Fruit fly (Drosophila melanogaster) whole organism, pupa: ENCODE results near the gene CG32551.
A peak's percentile ranks its signal among the peaks of the same experiment; 100 is the strongest.

Source experiments
- CG10348 ChIP-seq: fragments of 200-800 bp; sonication (Bioruptor generic); IDR thresholded peaks from 2 replicates; pipeline ENCODE4 v1.3.6; 2022; ENCODE audit warnings: missing biosample characterization, missing genetic modification characterization
- CG12605 ChIP-seq: fragments of 200-800 bp; sonication (Bioruptor generic); IDR thresholded peaks from 2 replicates; pipeline ENCODE4 v1.3.6; 2022; ENCODE audit warnings: missing biosample characterization, missing genetic modification characterization
- CG13204 ChIP-seq: fragments of 200-800 bp; sonication (Bioruptor generic); optimal IDR thresholded peaks from 2 replicates; lab custom pipeline; 2018; ENCODE audit warnings: missing biosample characterization, mild to moderate bottlenecking, missing genetic modification characterization, moderate library complexity
- CG14655 ChIP-seq: fragments of 200-800 bp; sonication (Bioruptor generic); optimal IDR thresholded peaks from 3 replicates; lab custom pipeline; 2017; ENCODE audit warnings: mild to moderate bottlenecking, missing biosample characterization, missing genetic modification reagents, missing genetic modification characterization
- CG15710 ChIP-seq: fragments of 200-800 bp; sonication (Bioruptor generic); optimal IDR thresholded peaks from 2 replicates; lab custom pipeline; 2018; ENCODE audit warnings: missing biosample characterization, mild to moderate bottlenecking, missing genetic modification characterization, moderate library complexity
- CG17806 ChIP-seq: fragments of 200-800 bp; sonication (Bioruptor generic); optimal IDR thresholded peaks from 2 replicates; lab custom pipeline; 2018; ENCODE audit warnings: missing biosample characterization, mild to moderate bottlenecking, missing genetic modification characterization, moderate library complexity
- CG32121 ChIP-seq: fragments of 200-800 bp; sonication (Bioruptor generic); IDR thresholded peaks from 2 replicates; pipeline ENCODE4 v1.3.6; 2022; ENCODE audit warnings: missing biosample characterization, missing genetic modification characterization
- CG34367 ChIP-seq: fragments of 200-800 bp; sonication (Bioruptor generic); optimal IDR thresholded peaks from 2 replicates; lab custom pipeline; 2018; ENCODE audit warnings: missing biosample characterization, mild to moderate bottlenecking, missing genetic modification characterization
- CG4496 ChIP-seq: fragments of 200-800 bp; sonication (Bioruptor generic); IDR thresholded peaks from 3 replicates; pipeline ENCODE4 v1.3.6; 2022; ENCODE audit warnings: missing biosample characterization, missing genetic modification characterization
- CG8159 ChIP-seq: fragments of 200-800 bp; sonication (Bioruptor generic); optimal IDR thresholded peaks from 3 replicates; lab custom pipeline; 2018; ENCODE audit warnings: missing biosample characterization, mild to moderate bottlenecking, missing genetic modification characterization, moderate library complexity
- CG8301 ChIP-seq: fragments of 200-800 bp; sonication (Bioruptor generic); optimal IDR thresholded peaks from 2 replicates; lab custom pipeline; 2018; ENCODE audit warnings: missing biosample characterization, mild to moderate bottlenecking, missing genetic modification characterization
- CG9948 ChIP-seq: fragments of 200-800 bp; sonication (Bioruptor generic); optimal IDR thresholded peaks from 2 replicates; lab custom pipeline; 2018; ENCODE audit warnings: missing biosample characterization, mild to moderate bottlenecking, missing genetic modification characterization, moderate library complexity
- D1 ChIP-seq: fragments of 200-800 bp; sonication (Bioruptor generic); optimal IDR thresholded peaks from 2 replicates; lab custom pipeline; 2018; ENCODE audit warnings: missing biosample characterization, mild to moderate bottlenecking, missing genetic modification characterization, moderate library complexity
- EcR ChIP-seq: fragments of 200-800 bp; sonication (Bioruptor generic); optimal IDR thresholded peaks from 3 replicates; lab custom pipeline; 2019; ENCODE audit warnings: missing biosample characterization, missing genetic modification characterization, mild to moderate bottlenecking, moderate library complexity, missing genetic modification reagents
- Ets98B ChIP-seq: fragments of 200-800 bp; sonication (Bioruptor generic); IDR thresholded peaks from 2 replicates; pipeline ENCODE4 v1.3.6; 2022; ENCODE audit warnings: missing biosample characterization, missing genetic modification characterization
- Pif1A ChIP-seq: fragments of 200-800 bp; sonication (Bioruptor generic); optimal IDR thresholded peaks from 3 replicates; lab custom pipeline; 2016; ENCODE audit warnings: missing biosample characterization, missing genetic modification characterization
- Pif1B ChIP-seq: fragments of 200-800 bp; sonication (Bioruptor generic); optimal IDR thresholded peaks from 3 replicates; lab custom pipeline; 2016; ENCODE audit warnings: missing biosample characterization, missing genetic modification characterization
- Snoo ChIP-seq: fragments of 200-800 bp; sonication (Bioruptor generic); optimal IDR thresholded peaks from 3 replicates; lab custom pipeline; 2017; ENCODE audit warnings: missing biosample characterization, mild to moderate bottlenecking, missing genetic modification characterization, inconsistent platforms
- fd96Ca ChIP-seq: fragments of 200-800 bp; sonication (Bioruptor generic); IDR thresholded peaks from 3 replicates; pipeline ENCODE4 v1.3.6; 2022; ENCODE audit warnings: missing biosample characterization, missing genetic modification characterization
- gl ChIP-seq: fragments of 200-800 bp; sonication (Bioruptor generic); optimal IDR thresholded peaks from 2 replicates; lab custom pipeline; 2018; ENCODE audit warnings: missing biosample characterization, mild to moderate bottlenecking, missing genetic modification characterization
- rn ChIP-seq: fragments of 200-800 bp; sonication (Bioruptor generic); IDR thresholded peaks from 2 replicates; pipeline ENCODE4 v1.3.6; 2022; ENCODE audit warnings: missing biosample characterization, missing genetic modification characterization

The CG32551 gene

DNA sequence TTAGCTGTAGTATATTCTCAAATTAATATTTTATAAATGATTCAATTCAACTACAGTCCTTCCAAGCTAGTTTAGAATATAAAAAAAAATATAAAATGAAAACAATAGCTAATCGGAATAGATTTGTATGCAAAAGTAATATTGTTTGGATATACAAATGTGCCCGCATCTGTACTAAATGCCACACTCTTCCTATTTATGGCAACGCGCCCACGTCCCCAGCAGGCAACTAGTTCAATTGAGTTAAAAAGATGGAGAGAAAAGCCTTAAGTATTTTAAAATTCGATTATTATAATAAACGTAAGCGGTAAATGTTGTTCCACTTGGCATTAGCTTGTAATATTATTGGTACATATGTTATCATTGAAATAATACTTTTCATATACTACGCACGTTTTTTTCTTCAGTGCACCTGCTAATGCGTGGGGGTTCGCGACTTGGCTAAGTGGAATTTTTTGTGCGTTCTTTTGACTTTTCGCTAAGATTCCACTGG is 33.1 kb upstream of the CG32551 start:
- peak; percentile 55 for TF ChIP-seq CG8301 (tag; lab: Kevin White, UChicago)
- TF ChIP-seq CG15710 = no peak
- peak; percentile 42; the same call in 1 of the 2 replicates for TF ChIP-seq CG12605 (GFP tag; lab: Robert Waterston, UW)
- peak; percentile 67 for TF ChIP-seq CG32121 (GFP tag; lab: Robert Waterston, UW)
- peak; percentile 32 for TF ChIP-seq Pif1B (GFP tag; lab: Kevin White, UChicago)
- TF ChIP-seq D1 (tag; lab: Kevin White, UChicago) = no peak
- peak; percentile 40; the same call in 1 of the 2 replicates for TF ChIP-seq Ets98B
- peak; percentile 62 for TF ChIP-seq fd96Ca
- no peak for TF ChIP-seq EcR (GFP tag; lab: Kevin White, UChicago)
- no peak for TF ChIP-seq gl (tag; lab: Kevin White, UChicago)
- TF ChIP-seq CG10348 (GFP tag; lab: Robert Waterston, UW) = peak; percentile 28; the same call in 1 of the 2 replicates
- TF ChIP-seq Snoo (tag; lab: Kevin White, UChicago) = no peak
- TF ChIP-seq CG4496 (GFP tag; lab: Robert Waterston, UW) = peak; percentile 60; the same call in 2 of the 3 replicates
- TF ChIP-seq CG14655 (GFP tag; lab: Kevin White, UChicago) = peak; percentile 71
- TF ChIP-seq Pif1A (GFP tag; lab: Kevin White, UChicago) = peak; percentile 28
- peak; percentile 25 for TF ChIP-seq CG9948 (tag; lab: Kevin White, UChicago)
- TF ChIP-seq rn (GFP tag; lab: Robert Waterston, UW) = no peak
- TF ChIP-seq CG34367 (tag; lab: Kevin White, UChicago) = peak; percentile 20
- TF ChIP-seq CG17806 (tag; lab: Kevin White, UChicago) = no peak
- TF ChIP-seq CG13204 (GFP tag; lab: Kevin White, UChicago) = no peak
- TF ChIP-seq CG8159 (tag; lab: Kevin White, UChicago) = peak; percentile 38

DNA sequence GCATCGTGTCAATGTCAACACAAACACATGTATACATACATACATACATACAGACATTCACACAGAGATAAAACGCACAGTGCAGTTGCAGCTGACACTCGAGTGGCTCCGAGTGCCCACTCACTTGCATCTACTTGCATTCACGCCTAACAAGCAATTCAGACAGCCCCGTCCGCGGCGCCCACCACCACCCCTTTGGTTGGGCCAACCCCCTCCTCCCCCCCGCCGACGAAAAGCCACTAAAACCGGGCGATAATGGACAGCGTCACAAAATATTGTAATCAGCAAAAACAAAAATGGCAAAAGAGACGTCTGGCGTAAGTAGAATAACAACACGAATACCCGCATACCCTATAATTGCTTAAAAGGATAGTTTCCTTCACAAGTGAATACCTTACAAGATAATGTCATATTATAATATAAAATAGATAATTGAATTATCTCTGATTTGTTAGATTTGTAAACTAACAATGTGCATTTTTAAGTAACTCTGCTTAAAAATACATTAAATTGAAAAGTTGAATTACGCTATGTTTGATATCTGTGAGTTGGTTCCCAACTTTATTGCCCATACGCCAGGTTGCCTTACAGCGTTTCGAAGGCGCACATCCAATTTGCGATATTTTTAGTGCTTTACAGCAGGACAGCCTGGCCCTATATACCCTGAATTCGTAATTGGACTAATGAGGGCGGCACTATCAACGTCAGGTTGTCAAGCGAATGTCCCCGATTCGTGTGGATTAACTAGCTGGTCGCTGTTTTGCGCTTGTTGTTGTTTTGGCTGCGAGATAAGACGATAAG is 31.9 kb upstream of the CG32551 start:
- TF ChIP-seq Ets98B (peak; percentile 33; the same call in 1 of the 2 replicates), CG15710 (no peak), CG32121 (GFP tag; lab: Robert Waterston, UW) (0 out of 2 replicates have a peak, but pooled peaks have one; percentile 12), Pif1A (GFP tag; lab: Kevin White, UChicago) (no peak)

dm6 chrX:18407394-18407721 is 31.3 kb upstream of the CG32551 start:
- TF ChIP-seq CG12605 (GFP tag; lab: Robert Waterston, UW) = peak; percentile 37; the same call in 1 of the 2 replicates
- TF ChIP-seq gl (tag; lab: Kevin White, UChicago) = no peak
- peak; percentile 5 for TF ChIP-seq CG8159 (tag; lab: Kevin White, UChicago)
- TF ChIP-seq EcR (GFP tag; lab: Kevin White, UChicago) = no peak
- peak; percentile 37; the same call in 1 of the 3 replicates for TF ChIP-seq CG4496 (GFP tag; lab: Robert Waterston, UW)
- no peak for TF ChIP-seq CG13204 (GFP tag; lab: Kevin White, UChicago)
- TF ChIP-seq CG9948 (tag; lab: Kevin White, UChicago) = peak; percentile 26
- peak; percentile 30 for TF ChIP-seq CG15710
- TF ChIP-seq Pif1A (GFP tag; lab: Kevin White, UChicago) = no peak
- TF ChIP-seq CG34367 (tag; lab: Kevin White, UChicago) = peak; percentile 11
- TF ChIP-seq CG8301 (tag; lab: Kevin White, UChicago) = peak; percentile 32
- peak; percentile 26 for TF ChIP-seq Ets98B
- no peak for TF ChIP-seq fd96Ca
- TF ChIP-seq rn (GFP tag; lab: Robert Waterston, UW) = no peak

DNA sequence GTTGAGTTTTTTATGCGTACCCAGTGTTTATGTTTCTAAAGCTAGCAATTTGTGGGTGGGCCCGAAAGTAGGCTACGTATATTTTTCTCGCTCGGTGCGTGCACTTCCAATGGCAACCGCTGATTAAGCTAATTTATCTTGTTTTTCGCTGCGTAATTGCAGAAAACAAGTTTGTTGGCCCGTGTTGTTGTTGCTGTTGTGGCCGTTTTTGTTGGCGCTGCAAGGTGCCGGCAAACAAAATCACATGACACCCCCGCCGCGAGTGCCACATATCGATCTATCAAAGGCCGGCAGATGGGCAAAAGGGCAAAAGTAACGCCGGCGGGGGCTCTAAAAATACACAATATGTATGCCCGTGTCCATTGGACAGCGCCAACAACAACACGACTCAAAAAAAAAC is 29.2 kb upstream of the CG32551 start:
- no peak for TF ChIP-seq Snoo (tag; lab: Kevin White, UChicago)
- TF ChIP-seq Ets98B = no peak
- TF ChIP-seq CG17806 (tag; lab: Kevin White, UChicago) = no peak
- TF ChIP-seq CG32121 (GFP tag; lab: Robert Waterston, UW) = no peak
- no peak for TF ChIP-seq CG13204 (GFP tag; lab: Kevin White, UChicago)
- TF ChIP-seq CG4496 (GFP tag; lab: Robert Waterston, UW) = no peak
- no peak for TF ChIP-seq rn (GFP tag; lab: Robert Waterston, UW)
- TF ChIP-seq EcR (GFP tag; lab: Kevin White, UChicago) = no peak
- TF ChIP-seq Pif1B (GFP tag; lab: Kevin White, UChicago) = no peak
- TF ChIP-seq CG8301 (tag; lab: Kevin White, UChicago) = no peak
- no peak for TF ChIP-seq CG10348 (GFP tag; lab: Robert Waterston, UW)
- TF ChIP-seq CG34367 (tag; lab: Kevin White, UChicago) = no peak
- TF ChIP-seq D1 (tag; lab: Kevin White, UChicago) = no peak
- TF ChIP-seq CG14655 (GFP tag; lab: Kevin White, UChicago) = no peak

- TF ChIP-seq gl (tag; lab: Kevin White, UChicago) (no peak), CG12605 (GFP tag; lab: Robert Waterston, UW) (peak; percentile 39; the same call in 1 of the 2 replicates), CG4496 (GFP tag; lab: Robert Waterston, UW) (peak; percentile 13; the same call in 1 of the 3 replicates), CG14655 (GFP tag; lab: Kevin White, UChicago) (no peak), CG34367 (tag; lab: Kevin White, UChicago) (no peak)
Observed at dm6 chrX:18409938-18410337, 28.7 kb upstream of the CG32551 start, which contains the start of gene Nt5b. Gene Nt5b (minus strand): TSS chrX:18410144.
